Fruit fly (Drosophila melanogaster): ENCODE data around the gene CG33493.

Gene CG33493

dm6 chr3L:10656451-10657198 lies 36.3 kb downstream of the CG33493 start (continued):
- TF ChIP-seq Hr39 (optimal IDR thresholded peaks at IDR 0.05) (no peak), sd (tag; optimal IDR thresholded peaks at IDR 0.05) (peak; percentile 12), CTCF (GFP tag; optimal IDR thresholded peaks at IDR 0.05) (peak; percentile 14), sima (GFP tag; optimal IDR thresholded peaks at IDR 0.05) (peak; percentile 19), CG10959 (GFP tag; IDR thresholded peaks at IDR 0.05) (no peak), ro (GFP tag; IDR thresholded peaks at IDR 0.05) (no peak), Dref (GFP tag; IDR thresholded peaks at IDR 0.05) (no peak), pho (GFP tag; optimal IDR thresholded peaks at IDR 0.05) (peak; percentile 42), HmgZ (tag; optimal IDR thresholded peaks at IDR 0.05) (peak; percentile 62), otp (GFP tag; IDR thresholded peaks at IDR 0.05) (peak; percentile 54; the same call in 1 of the 3 replicates), Drgx (GFP tag; IDR thresholded peaks at IDR 0.05) (no peak; the same call in 1 of the 2 replicates), ab (GFP tag; optimal IDR thresholded peaks at IDR 0.05) (no peak), CG14667 (GFP tag; IDR thresholded peaks at IDR 0.05) (no peak), sim (GFP tag; IDR thresholded peaks at IDR 0.05) (peak; percentile 48; the same call in 1 of the 2 replicates), yki (optimal IDR thresholded peaks at IDR 0.05) (no peak), CG7372 (GFP tag; IDR thresholded peaks at IDR 0.05) (no peak), Awh (GFP tag; IDR thresholded peaks at IDR 0.05) (peak; percentile 75), br (optimal IDR thresholded peaks at IDR 0.05) (no peak), CG16779 (GFP tag; IDR thresholded peaks at IDR 0.05) (no peak), salm (tag; optimal IDR thresholded peaks at IDR 0.05) (peak; percentile 70), cato (GFP tag; optimal IDR thresholded peaks at IDR 0.05; ENCODE audit: borderline replicate concordance) (peak; percentile 52), NfI (GFP tag; optimal IDR thresholded peaks at IDR 0.05) (peak; percentile 48), Xrp1 (GFP tag; IDR thresholded peaks at IDR 0.05) (peak; percentile 70), Asciz (GFP tag; optimal IDR thresholded peaks at IDR 0.05) (peak; percentile 91), CG12236 (GFP tag; optimal IDR thresholded peaks at IDR 0.05) (peak; percentile 74), danr (GFP tag; IDR thresholded peaks at IDR 0.05) (no peak), mam (GFP tag; optimal IDR thresholded peaks at IDR 0.05) (peak; percentile 38), CG3407 (GFP tag; optimal IDR thresholded peaks at IDR 0.05) (peak; percentile 80), CG16863 (GFP tag; optimal IDR thresholded peaks at IDR 0.05) (peak; percentile 40), stc (GFP tag; IDR thresholded peaks at IDR 0.05) (peak; percentile 51; the same call in 1 of the 2 replicates), CG2202 (tag; optimal IDR thresholded peaks at IDR 0.05) (peak; percentile 68), CG7786 (GFP tag; optimal IDR thresholded peaks at IDR 0.05) (peak; percentile 26), CG13624 (GFP tag; optimal IDR thresholded peaks at IDR 0.05) (peak; percentile 2), jumu (GFP tag; optimal IDR thresholded peaks at IDR 0.05) (no peak), HLHmδ (GFP tag; optimal IDR thresholded peaks at IDR 0.05) (no peak), GATAe (GFP tag; conservative IDR thresholded peaks at IDR 0.05) (no peak), CG11504 (tag; optimal IDR thresholded peaks at IDR 0.05) (peak; percentile 65), Sry-β (GFP tag; optimal IDR thresholded peaks at IDR 0.05) (peak; percentile 26)

- TF ChIP-seq Med (GFP tag): peak; percentile 67
- peak; percentile 8 for TF ChIP-seq CG1603 (tag; optimal IDR thresholded peaks at IDR 0.05)
- no peak for TF ChIP-seq CG8478 (optimal IDR thresholded peaks at IDR 0.05)
- no peak for TF ChIP-seq cwo (GFP tag; optimal IDR thresholded peaks at IDR 0.05)
- TF ChIP-seq CG14710 (tag; optimal IDR thresholded peaks at IDR 0.05): no peak
- no peak for TF ChIP-seq dysf (GFP tag; IDR thresholded peaks at IDR 0.05)
- no peak for TF ChIP-seq CG12659 (GFP tag; optimal IDR thresholded peaks at IDR 0.05)
- TF ChIP-seq gem (tag; optimal IDR thresholded peaks at IDR 0.05): peak; percentile 19
- no peak for TF ChIP-seq CG9817 (tag; optimal IDR thresholded peaks at IDR 0.05)
- TF ChIP-seq zen (tag; optimal IDR thresholded peaks at IDR 0.05): no peak
- TF ChIP-seq sens (GFP tag): peak; percentile 55
- no peak for TF ChIP-seq ems (GFP tag; optimal IDR thresholded peaks at IDR 0.05)
- TF ChIP-seq CG4328 (GFP tag; optimal IDR thresholded peaks at IDR 0.05): no peak
- TF ChIP-seq Pdp1 (GFP tag; optimal IDR thresholded peaks at IDR 0.05): peak in 1 of 2 experiments; percentile 34
- no peak for TF ChIP-seq Bgb (GFP tag; IDR thresholded peaks at IDR 0.05; ENCODE audit: partially characterized antibody)
- TF ChIP-seq zf30C (GFP tag; optimal IDR thresholded peaks at IDR 0.05): no peak
- no peak for TF ChIP-seq corto (GFP tag; optimal IDR thresholded peaks at IDR 0.05)
Observed at dm6 chr3L:10654439-10654838, 38.5 kb downstream of the CG33493 start.

All from whole organism, embryonic.